Worm (Caenorhabditis elegans) whole organism, early embryonic: ENCODE measurements around the gene F13H10.8.

Experiments
- ama-1 ChIP-seq: fragments of 150-350 bp; optimal IDR thresholded peaks from 2 replicates; lab custom pipeline; 2014
- flt-1 ChIP-seq: fragments of 200-800 bp; sonication (Bioruptor generic); IDR thresholded peaks from 2 replicates; pipeline ENCODE4 v1.3.6; 2022; ENCODE audit warnings: missing genetic modification characterization, missing compliant biosample characterization

DNA sequence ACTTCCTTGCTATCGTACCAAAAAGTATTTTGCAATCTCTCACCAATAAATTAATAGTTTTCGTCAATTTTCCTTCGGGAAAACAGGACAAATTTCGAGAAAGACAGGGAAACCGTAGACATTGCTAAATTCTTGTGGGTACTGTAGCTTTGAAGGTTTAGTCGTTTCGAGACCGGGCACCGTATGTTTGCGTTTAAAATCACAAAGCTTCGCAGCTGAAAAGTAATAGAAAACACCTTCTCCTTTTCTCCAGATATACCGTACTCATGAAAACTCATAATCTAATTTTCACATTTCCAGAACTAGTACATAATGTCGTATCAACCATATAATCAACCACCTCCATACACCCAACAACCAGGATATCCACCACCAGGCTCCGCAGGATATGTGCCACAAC, 11.3 kb upstream of the F13H10.8 start, which contains the start of gene F13H10.6:
- TF ChIP-seq ama-1 (lab: Kevin White, UChicago) (no peak), flt-1 (no peak)
